Worm (Caenorhabditis elegans) whole organism, late embryonic: ENCODE measurements around the gene F41G4.13.

ENCODE experiments used
- fkh-10 ChIP-seq: fragments of 150-350 bp; optimal IDR thresholded peaks from 2 replicates; lab custom pipeline; 2014; ENCODE audit warnings: missing biosample characterization, missing genetic modification reagents, missing genetic modification characterization
- hlh-13 ChIP-seq: fragments of 200-800 bp; sonication (Bioruptor generic); optimal IDR thresholded peaks from 2 replicates; lab custom pipeline; 2018; ENCODE audit warnings: mild to moderate bottlenecking, missing genetic modification characterization, missing compliant biosample characterization
- hlh-30 ChIP-seq: sonication (generic microtip); optimal IDR thresholded peaks from 2 replicates; lab custom pipeline; 2017; ENCODE audit warnings: antibody characterized with exemption, missing genetic modification characterization, missing compliant biosample characterization; ENCODE audit not compliant: insufficient read depth
- nhr-11 ChIP-seq: fragments of 150-350 bp; optimal IDR thresholded peaks from 2 replicates; lab custom pipeline; 2014; ENCODE audit warnings: missing biosample characterization, missing genetic modification characterization
- pha-4 ChIP-seq: fragments of 150-350 bp; optimal IDR thresholded peaks from 2 replicates; lab custom pipeline; 2018; ENCODE audit warnings: missing biosample characterization, missing genetic modification reagents, missing genetic modification characterization
- pros-1 ChIP-seq: fragments of 150-350 bp; optimal IDR thresholded peaks from 2 replicates; lab custom pipeline; 2014; ENCODE audit warnings: missing biosample characterization, missing genetic modification reagents, missing genetic modification characterization
- tbx-7 ChIP-seq: sonication (generic microtip); optimal IDR thresholded peaks from 2 replicates; lab custom pipeline; 2016; ENCODE audit warnings: missing genotype, missing genetic modification characterization, missing compliant biosample characterization
- unc-86 ChIP-seq: sonication (generic microtip); optimal IDR thresholded peaks from 2 replicates; lab custom pipeline; 2016; ENCODE audit warnings: missing genetic modification characterization, missing compliant biosample characterization

- TF ChIP-seq unc-86, result no peak
- TF ChIP-seq fkh-10 (GFP tag; lab: Kevin White, UChicago), result no peak
- TF ChIP-seq tbx-7 (tag; lab: Kevin White, UChicago), result no peak
- no peak for TF ChIP-seq nhr-11
- no peak for TF ChIP-seq pha-4 (tag; lab: Kevin White, UChicago)
- TF ChIP-seq hlh-13 (GFP tag; lab: Kevin White, UChicago), result no peak
- no peak for TF ChIP-seq hlh-30 (tag; lab: Kevin White, UChicago)
- no peak for TF ChIP-seq pros-1 (tag; lab: Kevin White, UChicago)
Observed at ce11 chrX:16803545-16803944, 31.0 kb downstream of the F41G4.13 start.
